Worm (Caenorhabditis elegans) whole organism, mixed stage, embryonic: ENCODE results near the gene msp-63.

Source experiments
- cnd-1 ChIP-seq: fragments of 200-800 bp; sonication (Bioruptor generic); optimal IDR thresholded peaks from 2 replicates; lab custom pipeline; 2018; ENCODE audit warnings: mild to moderate bottlenecking, missing genetic modification characterization, missing compliant biosample characterization
- drap-1 ChIP-seq: fragments of 200-800 bp; sonication (Bioruptor generic); optimal IDR thresholded peaks from 3 replicates; lab custom pipeline; 2018; ENCODE audit warnings: mild to moderate bottlenecking, missing genetic modification characterization, missing compliant biosample characterization
- lin-13 ChIP-seq: fragments of 150-350 bp; optimal IDR thresholded peaks from 2 replicates; lab custom pipeline; 2014; ENCODE audit warnings: missing biosample characterization, missing genetic modification characterization
- lsy-2 ChIP-seq: fragments of 150-350 bp; optimal IDR thresholded peaks from 2 replicates; lab custom pipeline; 2014; ENCODE audit warnings: missing biosample characterization, missing genetic modification characterization
- nhr-76 ChIP-seq: sonication (generic microtip); optimal IDR thresholded peaks from 2 replicates; lab custom pipeline; 2017; ENCODE audit warnings: missing biosample characterization, missing genetic modification characterization
- snpc-4 ChIP-seq: fragments of 150-350 bp; optimal IDR thresholded peaks from 2 replicates; lab custom pipeline; 2014; ENCODE audit warnings: missing biosample characterization, missing genetic modification characterization
- unc-39 ChIP-seq: fragments of 150-350 bp; optimal IDR thresholded peaks from 2 replicates; lab custom pipeline; 2014; ENCODE audit warnings: missing biosample characterization, missing genetic modification characterization

ce11 chrII:5781935-5782921 lies 15.0 kb downstream of the msp-63 start, which contains the start of gene K05F1.6:
- no peak for TF ChIP-seq snpc-4 (tag; lab: Kevin White, UChicago)
- peak; percentile 12 for TF ChIP-seq lin-13 (tag; lab: Kevin White, UChicago)
- TF ChIP-seq nhr-76 (tag; lab: Kevin White, UChicago): no peak
- peak; percentile 64 for TF ChIP-seq cnd-1
- TF ChIP-seq drap-1 (GFP tag; lab: Kevin White, UChicago): peak; percentile 69
- no peak for TF ChIP-seq lsy-2 (tag; lab: Kevin White, UChicago)
- TF ChIP-seq unc-39 (tag; lab: Kevin White, UChicago): no peak
